5 fruit fly cellular contexts compared by ENCODE assay signal in the genomic region with DNA sequence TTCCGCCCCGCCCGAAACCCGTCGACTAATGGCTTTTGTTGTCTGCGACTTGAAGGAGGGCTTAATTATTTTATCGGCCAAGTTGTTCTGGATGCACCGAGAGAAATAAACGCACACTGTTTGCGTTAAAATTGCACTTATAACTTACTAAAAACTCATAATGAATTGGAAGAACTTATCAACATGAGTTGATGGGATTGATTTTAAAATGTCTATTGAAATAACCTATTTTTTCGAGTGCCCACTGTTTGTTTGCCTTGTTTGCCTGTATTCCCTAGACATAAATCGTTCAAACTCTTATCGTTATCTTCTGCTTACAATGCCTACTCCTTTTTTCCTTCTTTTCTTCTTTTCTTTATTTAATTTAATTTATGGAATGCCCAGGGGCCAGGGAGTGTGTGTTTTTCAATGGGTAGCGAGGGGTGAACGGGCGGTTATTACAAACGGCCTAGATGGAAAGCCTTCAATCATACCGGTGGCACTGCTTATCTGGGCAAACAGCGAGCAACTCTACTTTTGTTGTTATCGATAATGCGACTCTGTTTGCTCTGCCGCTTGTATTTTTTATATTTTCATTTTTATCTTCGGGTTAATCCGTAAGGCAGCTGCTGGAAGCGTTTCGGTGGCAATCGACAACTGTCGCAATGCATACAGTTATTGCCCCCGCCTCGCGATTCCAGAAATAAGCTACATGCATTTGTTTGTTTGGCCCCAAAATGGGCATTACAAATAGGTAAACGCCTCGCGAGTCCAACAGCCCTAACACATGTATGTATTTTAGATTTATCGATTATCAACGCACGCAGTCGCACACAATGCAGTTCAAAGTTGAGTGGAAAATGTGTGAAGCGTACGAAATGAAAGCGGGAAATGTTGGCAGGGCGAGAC.
TF ChIP-seq lines count a peak whose summit lies in the region.

No protein-coding gene starts in this region.

- TF ChIP-seq CTCF in whole organism, embryonic (GFP tag; optimal IDR thresholded peaks at IDR 0.05; lab: Kevin White, UChicago): no peak

TF ChIP-seq in whole organism, adult, 20 proteins besides CTCF, POLR2A, EP300 and RAD21:
- TF ChIP-seq kay (GFP tag; lab: Kevin White, UChicago; ENCODE audit: borderline replicate concordance): peak; percentile 1
- TF ChIP-seq Clk (GFP tag; optimal IDR thresholded peaks at IDR 0.05; lab: Kevin White, UChicago): no peak
- TF ChIP-seq CG5204 (GFP tag; optimal IDR thresholded peaks at IDR 0.05; lab: Kevin White, UChicago): peak; percentile 10
- no peak for TF ChIP-seq CG1620 (GFP tag; optimal IDR thresholded peaks at IDR 0.05; lab: Kevin White, UChicago)
- no peak for TF ChIP-seq cnc (optimal IDR thresholded peaks at IDR 0.05; lab: Kevin White, UChicago)

TF ChIP-seq in whole organism, embryonic, 481 proteins besides CTCF, POLR2A, EP300 and RAD21 (continues in another document):
- no peak for TF ChIP-seq CG4854 (GFP tag; optimal IDR thresholded peaks at IDR 0.05; lab: Kevin White, UChicago)
- peak; percentile 9 for TF ChIP-seq HHEX (GFP tag; optimal IDR thresholded peaks at IDR 0.05; lab: Kevin White, UChicago)
- no peak for TF ChIP-seq CG15073 (GFP tag; optimal IDR thresholded peaks at IDR 0.05; lab: Kevin White, UChicago)
- TF ChIP-seq rib (GFP tag; IDR thresholded peaks at IDR 0.05; lab: Robert Waterston, UW): no peak
- no peak for TF ChIP-seq E2f1 (GFP tag; IDR thresholded peaks at IDR 0.05; lab: Robert Waterston, UW)
- TF ChIP-seq Lhr (GFP tag; optimal IDR thresholded peaks at IDR 0.05; lab: Kevin White, UChicago): peak; percentile 40
- TF ChIP-seq salm (tag; optimal IDR thresholded peaks at IDR 0.05; lab: Kevin White, UChicago): peak; percentile 59
- no peak for TF ChIP-seq NC2β (GFP tag; optimal IDR thresholded peaks at IDR 0.05; lab: Kevin White, UChicago)
- TF ChIP-seq fd102C (GFP tag; optimal IDR thresholded peaks at IDR 0.05; lab: Kevin White, UChicago): peak; percentile 13
- no peak for TF ChIP-seq usp (GFP tag; optimal IDR thresholded peaks at IDR 0.05; lab: Kevin White, UChicago)
- TF ChIP-seq CG5180 (GFP tag; optimal IDR thresholded peaks at IDR 0.05; lab: Kevin White, UChicago): no peak
- peak; percentile 50 for TF ChIP-seq CG18619 (GFP tag; optimal IDR thresholded peaks at IDR 0.05; lab: Kevin White, UChicago)
- no peak for TF ChIP-seq sug (tag; optimal IDR thresholded peaks at IDR 0.05; lab: Kevin White, UChicago)
- TF ChIP-seq CG18262 (tag; optimal IDR thresholded peaks at IDR 0.05; lab: Kevin White, UChicago): peak; percentile 74
- no peak for TF ChIP-seq crc (GFP tag; optimal IDR thresholded peaks at IDR 0.05; lab: Kevin White, UChicago)
- TF ChIP-seq CG7745 (tag; optimal IDR thresholded peaks at IDR 0.05; lab: Kevin White, UChicago): peak; percentile 78
- peak; percentile 17 for TF ChIP-seq CG4617 (GFP tag; optimal IDR thresholded peaks at IDR 0.05; lab: Kevin White, UChicago; ENCODE audit: borderline replicate concordance)
- TF ChIP-seq twi (tag; optimal IDR thresholded peaks at IDR 0.05; lab: Kevin White, UChicago): peak; percentile 73
- peak; percentile 39; the same call in 1 of the 2 replicates for TF ChIP-seq H2.0 (GFP tag; IDR thresholded peaks at IDR 0.05; lab: Robert Waterston, UW)

TF ChIP-seq in whole organism, prepupa, 60 proteins besides CTCF, POLR2A, EP300 and RAD21 (continues in another document):
- TF ChIP-seq Hr4 (GFP tag; optimal IDR thresholded peaks at IDR 0.05; lab: Kevin White, UChicago): peak; percentile 49
- peak; percentile 17 for TF ChIP-seq Sox102F (GFP tag; optimal IDR thresholded peaks at IDR 0.05; lab: Kevin White, UChicago)
- TF ChIP-seq CG3032 (tag; optimal IDR thresholded peaks at IDR 0.05; lab: Kevin White, UChicago): peak; percentile 44
- TF ChIP-seq vri (GFP tag; optimal IDR thresholded peaks at IDR 0.05; lab: Kevin White, UChicago): no peak
- TF ChIP-seq CG7368 (GFP tag; optimal IDR thresholded peaks at IDR 0.05; lab: Kevin White, UChicago): no peak
- no peak for TF ChIP-seq Eip93F (GFP tag; optimal IDR thresholded peaks at IDR 0.05; lab: Kevin White, UChicago)
- peak; percentile 53 for TF ChIP-seq net (GFP tag; optimal IDR thresholded peaks at IDR 0.05; lab: Kevin White, UChicago)
- TF ChIP-seq eg (GFP tag; IDR thresholded peaks at IDR 0.05; lab: Robert Waterston, UW): peak; percentile 49
- peak; percentile 50 for TF ChIP-seq OdsH (GFP tag; optimal IDR thresholded peaks at IDR 0.05; lab: Kevin White, UChicago)
- TF ChIP-seq Eip75B (GFP tag; optimal IDR thresholded peaks at IDR 0.05; lab: Kevin White, UChicago): peak; percentile 47
- TF ChIP-seq CG6808 (GFP tag; optimal IDR thresholded peaks at IDR 0.05; lab: Kevin White, UChicago): peak; percentile 0
- no peak for TF ChIP-seq CG16779 (tag; optimal IDR thresholded peaks at IDR 0.05; lab: Kevin White, UChicago)
- TF ChIP-seq CG10669 (GFP tag; optimal IDR thresholded peaks at IDR 0.05; lab: Kevin White, UChicago): peak; percentile 15
- TF ChIP-seq fd59A (GFP tag; optimal IDR thresholded peaks at IDR 0.05; lab: Kevin White, UChicago): peak; percentile 32
- peak in 1 of 2 experiments; percentile 22 for TF ChIP-seq ss (GFP tag; optimal IDR thresholded peaks at IDR 0.05; lab: Kevin White, UChicago)
- TF ChIP-seq Smox (GFP tag; optimal IDR thresholded peaks at IDR 0.05; lab: Kevin White, UChicago): no peak
- TF ChIP-seq Met (GFP tag; optimal IDR thresholded peaks at IDR 0.05; lab: Kevin White, UChicago): no peak
- no peak for TF ChIP-seq Lpt (GFP tag; optimal IDR thresholded peaks at IDR 0.05; lab: Kevin White, UChicago)
- TF ChIP-seq CG6854 (GFP tag; optimal IDR thresholded peaks at IDR 0.05; lab: Kevin White, UChicago): no peak
- TF ChIP-seq topi (GFP tag; optimal IDR thresholded peaks at IDR 0.05; lab: Kevin White, UChicago): peak; percentile 16

TF ChIP-seq in whole organism, pupa, 21 proteins besides CTCF, POLR2A, EP300 and RAD21 (continues in another document):
- TF ChIP-seq Snoo (tag; optimal IDR thresholded peaks at IDR 0.05; lab: Kevin White, UChicago) (no peak), D1 (tag; optimal IDR thresholded peaks at IDR 0.05; lab: Kevin White, UChicago) (no peak), CG4496 (GFP tag; IDR thresholded peaks at IDR 0.05; lab: Robert Waterston, UW) (0 out of 3 replicates have a peak, but pooled peaks have one; percentile 30), CG34367 (tag; optimal IDR thresholded peaks at IDR 0.05; lab: Kevin White, UChicago) (peak; percentile 9), gl (tag; optimal IDR thresholded peaks at IDR 0.05; lab: Kevin White, UChicago) (no peak), Pif1B (GFP tag; optimal IDR thresholded peaks at IDR 0.05; lab: Kevin White, UChicago) (peak; percentile 24), Pif1A (GFP tag; optimal IDR thresholded peaks at IDR 0.05; lab: Kevin White, UChicago) (no peak), CG8159 (tag; optimal IDR thresholded peaks at IDR 0.05; lab: Kevin White, UChicago) (peak; percentile 19), rn (GFP tag; IDR thresholded peaks at IDR 0.05; lab: Robert Waterston, UW) (peak; percentile 21; the same call in 1 of the 2 replicates), CG17806 (tag; optimal IDR thresholded peaks at IDR 0.05; lab: Kevin White, UChicago) (no peak), CG14655 (GFP tag; optimal IDR thresholded peaks at IDR 0.05; lab: Kevin White, UChicago) (peak; percentile 54), CG10348 (GFP tag; IDR thresholded peaks at IDR 0.05; lab: Robert Waterston, UW) (no peak), CG9948 (tag; optimal IDR thresholded peaks at IDR 0.05; lab: Kevin White, UChicago) (peak; percentile 11), CG12605 (GFP tag; IDR thresholded peaks at IDR 0.05; lab: Robert Waterston, UW) (peak; percentile 16; the same call in 1 of the 2 replicates), CG32121 (GFP tag; IDR thresholded peaks at IDR 0.05; lab: Robert Waterston, UW) (peak; percentile 45; the same call in 1 of the 2 replicates), Ets98B (GFP tag; IDR thresholded peaks at IDR 0.05; lab: Robert Waterston, UW) (peak; percentile 39), CG15710 (tag; optimal IDR thresholded peaks at IDR 0.05; lab: Kevin White, UChicago) (peak; percentile 38), CG8301 (tag; optimal IDR thresholded peaks at IDR 0.05; lab: Kevin White, UChicago) (no peak), EcR (GFP tag; optimal IDR thresholded peaks at IDR 0.05; lab: Kevin White, UChicago) (peak; percentile 7), CG13204 (GFP tag; optimal IDR thresholded peaks at IDR 0.05; lab: Kevin White, UChicago) (no peak)

TF ChIP-seq in whole organism, wandering third instar larva, 38 proteins besides CTCF, POLR2A, EP300 and RAD21:
- TF ChIP-seq sv (GFP tag; optimal IDR thresholded peaks at IDR 0.05; lab: Kevin White, UChicago) (peak; percentile 18), GATAd (GFP tag; optimal IDR thresholded peaks at IDR 0.05; lab: Kevin White, UChicago) (no peak)
